Fruit fly (Drosophila melanogaster): ENCODE data around the gene RpS3.
A peak's percentile ranks its signal among the peaks of the same experiment; 100 is the strongest.

The RpS3 gene

DNA sequence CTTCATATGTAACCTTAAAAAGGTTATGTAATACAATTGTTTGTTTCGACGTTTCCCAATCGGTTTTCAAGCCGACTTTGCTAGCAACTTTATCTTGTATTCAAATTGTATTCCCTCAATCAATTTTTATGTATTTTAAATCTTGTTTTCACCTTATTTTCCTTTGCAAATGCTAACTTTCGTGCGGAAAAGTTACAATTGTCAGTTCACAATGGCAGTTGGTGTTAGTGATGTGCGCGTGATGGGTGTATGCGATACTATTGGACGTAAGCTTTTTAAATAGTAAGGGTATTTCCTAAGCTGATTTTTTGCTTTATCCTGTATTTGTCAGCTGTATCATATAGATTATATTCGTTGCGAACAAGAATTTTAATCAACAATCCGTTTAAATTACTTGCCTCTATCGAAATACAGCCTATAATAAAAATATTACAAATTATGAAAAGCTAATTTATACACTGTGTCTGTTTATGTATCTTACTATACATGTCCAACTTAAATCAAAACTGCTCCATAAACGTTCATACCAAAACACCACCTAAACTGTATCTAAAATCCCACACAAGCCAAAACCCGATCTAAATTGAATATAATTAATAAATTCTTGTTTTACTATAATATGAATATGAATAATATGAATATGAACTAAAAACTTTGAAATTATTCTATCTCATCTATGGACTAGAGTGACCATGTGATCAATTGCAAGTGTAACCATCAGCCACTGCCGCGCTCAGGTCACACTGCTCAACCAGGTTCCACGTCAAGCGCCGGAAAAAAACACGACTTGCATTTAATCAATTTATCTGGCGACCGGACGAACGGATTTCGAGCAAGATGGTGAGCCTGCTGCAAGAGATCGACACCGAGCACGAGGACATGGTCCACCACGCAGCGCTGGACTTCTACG, 2.5 kb upstream of the RpS3 start, which contains the start of the genes ATPsynCF6 and Sec13 (continued):
- TF ChIP-seq CG7368 (GFP tag; optimal IDR thresholded peaks at IDR 0.05) = peak; percentile 20
- TF ChIP-seq acj6 (GFP tag; optimal IDR thresholded peaks at IDR 0.05) = peak; percentile 36
- no peak for TF ChIP-seq fd59A (GFP tag; optimal IDR thresholded peaks at IDR 0.05)
- peak; percentile 46 for TF ChIP-seq Met (GFP tag; optimal IDR thresholded peaks at IDR 0.05)
- peak; percentile 50 for TF ChIP-seq pdm3 (GFP tag; optimal IDR thresholded peaks at IDR 0.05)
- peak; percentile 7 for TF ChIP-seq Sox15 (GFP tag; optimal IDR thresholded peaks at IDR 0.05)
- TF ChIP-seq CG3032 (tag; optimal IDR thresholded peaks at IDR 0.05) = peak; percentile 61
- TF ChIP-seq spab (GFP tag; optimal IDR thresholded peaks at IDR 0.05) = no peak
- TF ChIP-seq CG10669 (GFP tag; optimal IDR thresholded peaks at IDR 0.05) = peak; percentile 35
- no peak for TF ChIP-seq CG6276 (GFP tag; optimal IDR thresholded peaks at IDR 0.05)

dm6 chr3R:23356920-23357386, 1.7 kb upstream of the RpS3 start:
- peak; percentile 42 for TF ChIP-seq Hr39 (GFP tag; optimal IDR thresholded peaks at IDR 0.05)
- TF ChIP-seq spab (GFP tag; optimal IDR thresholded peaks at IDR 0.05) = peak; percentile 46
- peak; percentile 65 for TF ChIP-seq Lpt (GFP tag; optimal IDR thresholded peaks at IDR 0.05)
- peak; percentile 86 for TF ChIP-seq eg (GFP tag; IDR thresholded peaks at IDR 0.05)
- TF ChIP-seq fd59A (GFP tag; optimal IDR thresholded peaks at IDR 0.05) = peak; percentile 25
- peak; percentile 29 to 78 for TF ChIP-seq salr (GFP tag; optimal IDR thresholded peaks at IDR 0.05)
- TF ChIP-seq CG4318 (GFP tag; optimal IDR thresholded peaks at IDR 0.05) = peak; percentile 70
- peak; percentile 48; the same call in 1 of the 2 replicates for TF ChIP-seq Gug (GFP tag; IDR thresholded peaks at IDR 0.05)
- TF ChIP-seq CG3919 (GFP tag; optimal IDR thresholded peaks at IDR 0.05) = peak; percentile 75
- peak; percentile 78 for TF ChIP-seq acj6 (GFP tag; optimal IDR thresholded peaks at IDR 0.05)
- peak; percentile 57 for TF ChIP-seq Smox (GFP tag; optimal IDR thresholded peaks at IDR 0.05)
- TF ChIP-seq lz (GFP tag; optimal IDR thresholded peaks at IDR 0.05) = peak; percentile 48
- TF ChIP-seq CG11762 (GFP tag; optimal IDR thresholded peaks at IDR 0.05; ENCODE audit: insufficient read depth) = peak; percentile 64
- peak; percentile 86 for TF ChIP-seq achi (GFP tag; optimal IDR thresholded peaks at IDR 0.05)
- no peak for TF ChIP-seq CG6276 (GFP tag; optimal IDR thresholded peaks at IDR 0.05)
- TF ChIP-seq ss (GFP tag; optimal IDR thresholded peaks at IDR 0.05) = peak; percentile 57 to 68
- peak; percentile 50 for TF ChIP-seq CG9139 (GFP tag; optimal IDR thresholded peaks at IDR 0.05)
- peak; percentile 62 for TF ChIP-seq Ets96B (tag; optimal IDR thresholded peaks at IDR 0.05)
- TF ChIP-seq topi (GFP tag; optimal IDR thresholded peaks at IDR 0.05) = peak; percentile 61
- peak; percentile 57 for TF ChIP-seq Sox15 (GFP tag; optimal IDR thresholded peaks at IDR 0.05)
- TF ChIP-seq Sox102F (GFP tag; optimal IDR thresholded peaks at IDR 0.05) = no peak
- peak; percentile 88 for TF ChIP-seq CG34406 (GFP tag; optimal IDR thresholded peaks at IDR 0.05)
- no peak for TF ChIP-seq CG1621 (tag; optimal IDR thresholded peaks at IDR 0.05)
- TF ChIP-seq CG6854 (GFP tag; optimal IDR thresholded peaks at IDR 0.05) = no peak
- peak; percentile 23 for TF ChIP-seq CG16779 (tag; optimal IDR thresholded peaks at IDR 0.05)
- TF ChIP-seq CG31627 (GFP tag; optimal IDR thresholded peaks at IDR 0.05) = peak; percentile 39
- TF ChIP-seq dac (GFP tag; optimal IDR thresholded peaks at IDR 0.05) = peak; percentile 45
- peak; percentile 93 for TF ChIP-seq CG15336 (GFP tag; IDR thresholded peaks at IDR 0.05)
- TF ChIP-seq Met (GFP tag; optimal IDR thresholded peaks at IDR 0.05) = peak; percentile 66
- TF ChIP-seq CG3032 (tag; optimal IDR thresholded peaks at IDR 0.05) = peak; percentile 80
- no peak for TF ChIP-seq Hr38 (GFP tag; optimal IDR thresholded peaks at IDR 0.05)
- peak; percentile 61 for TF ChIP-seq CG10669 (GFP tag; optimal IDR thresholded peaks at IDR 0.05)
- TF ChIP-seq fkh (GFP tag; optimal IDR thresholded peaks at IDR 0.05) = peak; percentile 34
- peak; percentile 78 for TF ChIP-seq CG10631 (GFP tag; optimal IDR thresholded peaks at IDR 0.05)
- TF ChIP-seq svp (GFP tag) = peak; percentile 68
- peak; percentile 91 for TF ChIP-seq CG8119 (GFP tag; IDR thresholded peaks at IDR 0.05)
- peak; percentile 71 for TF ChIP-seq CG6163 (GFP tag; IDR thresholded peaks at IDR 0.05)
- peak; percentile 92 for TF ChIP-seq Eip78C (GFP tag)
- peak; percentile 72 for TF ChIP-seq esn (GFP tag; optimal IDR thresholded peaks at IDR 0.05)
- TF ChIP-seq CG6792 (GFP tag; optimal IDR thresholded peaks at IDR 0.05) = peak; percentile 67
- peak; percentile 59 for TF ChIP-seq CG11902 (GFP tag; optimal IDR thresholded peaks at IDR 0.05)
- TF ChIP-seq Eip75B (GFP tag; optimal IDR thresholded peaks at IDR 0.05) = peak; percentile 27
- peak; percentile 68 for TF ChIP-seq net (GFP tag; optimal IDR thresholded peaks at IDR 0.05)
- no peak for TF ChIP-seq Ets21C (GFP tag; optimal IDR thresholded peaks at IDR 0.05)
